Fruit fly (Drosophila melanogaster) whole organism, prepupa: ENCODE results near the gene CG44329.

Experiments
- Eip78C ChIP-seq: fragments of 200-800 bp; sonication (Bioruptor generic); peaks from one replicate; lab custom pipeline; 2016; ENCODE audit warnings: missing biosample characterization, missing genetic modification characterization
- Hr38 ChIP-seq: sonication (Bioruptor generic); optimal IDR thresholded peaks from 2 replicates; lab custom pipeline; 2016; ENCODE audit warnings: missing biosample characterization, missing genetic modification characterization
- Hr4 ChIP-seq: fragments of 200-800 bp; sonication (Bioruptor generic); optimal IDR thresholded peaks from 3 replicates; lab custom pipeline; 2016; ENCODE audit warnings: missing biosample characterization, missing genetic modification characterization

dm6 chrX:5812877-5813276, at the start of gene CG44329:
- no peak for TF ChIP-seq Hr4
- TF ChIP-seq Eip78C (GFP tag; lab: Kevin White, UChicago): no peak
- no peak for TF ChIP-seq Hr38 (GFP tag; lab: Kevin White, UChicago)
